Worm (Caenorhabditis elegans) whole organism, young adult: Measurements from ENCODE around the gene F20D12.12.

ENCODE experiments used
- B0019.2 ChIP-seq: fragments of 200-800 bp; sonication (Bioruptor generic); conservative IDR thresholded peaks from 2 replicates; pipeline ENCODE4 v1.3.6; 2022; ENCODE audit warnings: missing genetic modification reagents, missing genetic modification characterization, missing compliant biosample characterization
- B0336.3 ChIP-seq: fragments of 200-800 bp; sonication (Bioruptor generic); IDR thresholded peaks from 2 replicates; pipeline ENCODE4 v1.3.6; 2022; ENCODE audit warnings: missing genetic modification characterization, missing compliant biosample characterization
- D2030.7 ChIP-seq: fragments of 200-800 bp; sonication (Bioruptor generic); IDR thresholded peaks from 2 replicates; pipeline ENCODE4 v1.3.6; 2022; ENCODE audit warnings: missing genetic modification reagents, missing genetic modification characterization, missing compliant biosample characterization
- F57A8.1 ChIP-seq: fragments of 200-800 bp; sonication (Bioruptor generic); optimal IDR thresholded peaks from 2 replicates; lab custom pipeline; 2018; ENCODE audit warnings: mild to moderate bottlenecking, missing genetic modification characterization, moderate library complexity, missing compliant biosample characterization
- F57C9.4 ChIP-seq: sonication (generic microtip); optimal IDR thresholded peaks from 2 replicates; lab custom pipeline; 2017; ENCODE audit warnings: mild to moderate bottlenecking, missing genetic modification characterization, missing compliant biosample characterization
- T07F8.4 ChIP-seq: sonication (generic microtip); optimal IDR thresholded peaks from 2 replicates; lab custom pipeline; 2016; ENCODE audit warnings: mild to moderate bottlenecking, missing genetic modification characterization, moderate library complexity, missing compliant biosample characterization
- T26A5.8 ChIP-seq: sonication (generic microtip); optimal IDR thresholded peaks from 2 replicates; lab custom pipeline; 2016; ENCODE audit warnings: missing genetic modification characterization, missing compliant biosample characterization
- Y53F4B.3 ChIP-seq: fragments of 200-800 bp; sonication (Bioruptor generic); IDR thresholded peaks from 2 replicates; pipeline ENCODE4 v1.3.6; 2022; ENCODE audit warnings: missing genetic modification reagents, missing genetic modification characterization, missing compliant biosample characterization
- Y95B8A.8 ChIP-seq: fragments of 200-800 bp; sonication (Bioruptor generic); IDR thresholded peaks from 2 replicates; pipeline ENCODE4 v1.3.6; 2022; ENCODE audit warnings: missing genetic modification reagents, missing genetic modification characterization, missing compliant biosample characterization
- ZK185.1 ChIP-seq: sonication (generic microtip); optimal IDR thresholded peaks from 2 replicates; lab custom pipeline; 2016; ENCODE audit warnings: mild to moderate bottlenecking, missing genetic modification characterization, missing compliant biosample characterization; ENCODE audit not compliant: poor library complexity, severe bottlenecking
- aptf-2 ChIP-seq: fragments of 200-800 bp; sonication (Bioruptor generic); conservative IDR thresholded peaks from 2 replicates; pipeline ENCODE4 v1.3.6; 2022; ENCODE audit warnings: missing genetic modification reagents, missing genetic modification characterization, missing compliant biosample characterization
- aptf-3 ChIP-seq: fragments of 200-800 bp; sonication (Bioruptor generic); IDR thresholded peaks from 2 replicates; pipeline ENCODE4 v1.3.6; 2022; ENCODE audit warnings: missing genetic modification characterization, missing compliant biosample characterization
- bed-2 ChIP-seq: fragments of 200-800 bp; sonication (Bioruptor generic); IDR thresholded peaks from 2 replicates; pipeline ENCODE4 v1.3.6; 2022; ENCODE audit warnings: missing genetic modification reagents, missing genetic modification characterization, missing compliant biosample characterization
- ccch-3 ChIP-seq: fragments of 200-800 bp; sonication (Bioruptor generic); optimal IDR thresholded peaks from 2 replicates; lab custom pipeline; 2018; ENCODE audit warnings: mild to moderate bottlenecking, missing genetic modification characterization, missing compliant biosample characterization
- cebp-1 ChIP-seq, 2 experiments: fragments of 200-800 bp in 1 of 2; sonication (Bioruptor generic) in 1 of 2; sonication (generic microtip) in 1 of 2; IDR thresholded peaks in 1 of 2; optimal IDR thresholded peaks in 1 of 2; 2 replicates each; pipeline versions ENCODE4 v1.3.6 to Lab custom; 2017 to 2022; ENCODE audit warnings: missing compliant biosample characterization in 2 of 2, missing genetic modification characterization in 2 of 2, mild to moderate bottlenecking in 1 of 2, missing genetic modification reagents in 1 of 2, moderate library complexity in 1 of 2
- cebp-2 ChIP-seq: fragments of 200-800 bp; sonication (Bioruptor generic); IDR thresholded peaks from 2 replicates; pipeline ENCODE4 v1.3.6; 2022; ENCODE audit warnings: missing genetic modification characterization, missing compliant biosample characterization
- ceh-27 ChIP-seq: fragments of 200-800 bp; sonication (Bioruptor generic); optimal IDR thresholded peaks from 2 replicates; lab custom pipeline; 2018; ENCODE audit warnings: mild to moderate bottlenecking, missing genetic modification characterization, moderate library complexity, missing compliant biosample characterization
- ceh-91 ChIP-seq: fragments of 200-800 bp; sonication (Bioruptor generic); IDR thresholded peaks from 2 replicates; pipeline ENCODE4 v1.3.6; 2022; ENCODE audit warnings: missing genetic modification reagents, missing genetic modification characterization, missing compliant biosample characterization
- die-1 ChIP-seq: sonication (generic microtip); optimal IDR thresholded peaks from 2 replicates; lab custom pipeline; 2016; ENCODE audit warnings: missing genotype, mild to moderate bottlenecking, missing genetic modification characterization, missing compliant biosample characterization
- dox-1 ChIP-seq: fragments of 200-800 bp; sonication (Bioruptor generic); IDR thresholded peaks from 2 replicates; pipeline ENCODE4 v1.3.6; 2022; ENCODE audit warnings: missing genetic modification reagents, missing genetic modification characterization, missing compliant biosample characterization
- dpff-1 ChIP-seq: sonication (generic microtip); optimal IDR thresholded peaks from 2 replicates; lab custom pipeline; 2017; ENCODE audit warnings: mild to moderate bottlenecking, missing genetic modification characterization, missing compliant biosample characterization
- dpl-1 ChIP-seq: fragments of 150-350 bp; optimal IDR thresholded peaks from 2 replicates; lab custom pipeline; 2014; ENCODE audit warnings: missing biosample characterization, missing genetic modification reagents, missing genetic modification characterization
- egl-44 ChIP-seq: fragments of 200-800 bp; sonication (Bioruptor generic); IDR thresholded peaks from 2 replicates; pipeline ENCODE4 v1.3.6; 2022; ENCODE audit warnings: missing genetic modification reagents, missing genetic modification characterization, missing compliant biosample characterization
- ekl-4 ChIP-seq: fragments of 200-800 bp; sonication (Bioruptor generic); IDR thresholded peaks from 2 replicates; pipeline ENCODE4 v1.3.6; 2022; ENCODE audit warnings: missing genetic modification reagents, missing genetic modification characterization, missing compliant biosample characterization
- ets-4 ChIP-seq: fragments of 200-800 bp; sonication (Bioruptor generic); optimal IDR thresholded peaks from 2 replicates; lab custom pipeline; 2018; ENCODE audit warnings: mild to moderate bottlenecking, missing genetic modification characterization, missing compliant biosample characterization
- hlh-26 ChIP-seq: fragments of 200-800 bp; sonication (Bioruptor generic); conservative IDR thresholded peaks from 2 replicates; pipeline ENCODE4 v1.3.6; 2022; ENCODE audit warnings: missing genetic modification reagents, missing genetic modification characterization, missing compliant biosample characterization
- hsf-1 ChIP-seq: fragments of 200-800 bp; sonication (Bioruptor generic); IDR thresholded peaks from 2 replicates; pipeline ENCODE4 v1.3.6; 2022; ENCODE audit warnings: missing genetic modification reagents, missing genetic modification characterization, missing compliant biosample characterization
- lag-1 ChIP-seq: fragments of 200-800 bp; sonication (Bioruptor generic); IDR thresholded peaks from 2 replicates; pipeline ENCODE4 v1.3.6; 2022; ENCODE audit warnings: missing genetic modification reagents, missing genetic modification characterization, missing compliant biosample characterization
- let-607 ChIP-seq, 2 experiments: fragments of 200-800 bp in 1 of 2; sonication (Bioruptor generic) in 1 of 2; sonication (generic microtip) in 1 of 2; optimal IDR thresholded peaks; 2 replicates each; lab custom pipeline; 2016 to 2018; ENCODE audit warnings: mild to moderate bottlenecking in 2 of 2, missing compliant biosample characterization in 2 of 2, missing genetic modification characterization in 2 of 2, moderate library complexity in 2 of 2, missing genotype in 1 of 2
- lin-26 ChIP-seq: fragments of 200-800 bp; sonication (Bioruptor generic); IDR thresholded peaks from 2 replicates; pipeline ENCODE4 v1.3.6; 2022; ENCODE audit warnings: missing genetic modification reagents, missing genetic modification characterization, missing compliant biosample characterization
- lir-1 ChIP-seq: fragments of 200-800 bp; sonication (Bioruptor generic); conservative IDR thresholded peaks from 2 replicates; pipeline ENCODE4 v1.3.6; 2022; ENCODE audit warnings: missing genetic modification reagents, missing genetic modification characterization, missing compliant biosample characterization
- madf-3 ChIP-seq: fragments of 200-800 bp; sonication (Bioruptor generic); IDR thresholded peaks from 2 replicates; pipeline ENCODE4 v1.3.6; 2022; ENCODE audit warnings: missing genetic modification reagents, missing genetic modification characterization, missing compliant biosample characterization
- mcd-1 ChIP-seq: fragments of 200-800 bp; sonication (Bioruptor generic); IDR thresholded peaks from 2 replicates; pipeline ENCODE4 v1.3.6; 2022; ENCODE audit warnings: missing genetic modification reagents, missing genetic modification characterization, missing compliant biosample characterization
- mes-4 ChIP-seq: sonication (generic microtip); optimal IDR thresholded peaks from 2 replicates; lab custom pipeline; 2016; ENCODE audit warnings: missing genotype, missing genetic modification characterization, missing compliant biosample characterization
- nhr-120 ChIP-seq: fragments of 200-800 bp; sonication (Bioruptor generic); IDR thresholded peaks from 2 replicates; pipeline ENCODE4 v1.3.6; 2022; ENCODE audit warnings: missing genetic modification characterization, missing compliant biosample characterization
- nhr-90 ChIP-seq: sonication (generic microtip); optimal IDR thresholded peaks from 2 replicates; lab custom pipeline; 2016; ENCODE audit warnings: missing genotype, mild to moderate bottlenecking, missing genetic modification characterization, missing compliant biosample characterization
- rec-8 ChIP-seq, 2 experiments: sonication (generic microtip); optimal IDR thresholded peaks; 2 replicates each; lab custom pipeline; 2016; ENCODE audit warnings: mild to moderate bottlenecking in 2 of 2, missing genetic modification characterization in 2 of 2, missing genetic modification reagents in 2 of 2, missing genotype in 2 of 2, missing biosample characterization in 1 of 2, missing compliant biosample characterization in 1 of 2, moderate library complexity in 1 of 2
- repo-1 ChIP-seq: sonication (generic microtip); optimal IDR thresholded peaks from 2 replicates; lab custom pipeline; 2017; ENCODE audit warnings: mild to moderate bottlenecking, missing genetic modification characterization, missing compliant biosample characterization
- sdz-38 ChIP-seq: sonication (generic microtip); optimal IDR thresholded peaks from 2 replicates; lab custom pipeline; 2016; ENCODE audit warnings: missing genotype, missing genetic modification characterization, missing compliant biosample characterization
- snpc-1.1 ChIP-seq: sonication (generic microtip); optimal IDR thresholded peaks from 2 replicates; lab custom pipeline; 2017; ENCODE audit warnings: missing genetic modification characterization, mild to moderate bottlenecking, missing compliant biosample characterization, antibody characterized with exemption, moderate library complexity, missing genotype, missing genetic modification reagents; ENCODE audit not compliant: insufficient read depth
- snpc-1.3 ChIP-seq: sonication (generic microtip); optimal IDR thresholded peaks from 2 replicates; lab custom pipeline; 2017; ENCODE audit warnings: missing genetic modification characterization, mild to moderate bottlenecking, missing compliant biosample characterization, antibody characterized with exemption, moderate library complexity, missing genotype, missing genetic modification reagents; ENCODE audit not compliant: insufficient read depth
- snpc-4 ChIP-seq, 5 experiments: fragments of 150-350 bp in 1 of 5; sonication (generic microtip) in 4 of 5; optimal IDR thresholded peaks; 2 replicates each; lab custom pipeline; 2014 to 2018; ENCODE audit warnings: missing genetic modification characterization in 5 of 5, missing biosample characterization in 3 of 5, antibody characterized with exemption in 2 of 5, mild to moderate bottlenecking in 2 of 5, missing compliant biosample characterization in 2 of 5, missing genotype in 2 of 5, moderate library complexity in 2 of 5, missing genetic modification reagents in 1 of 5
- somi-1 ChIP-seq: fragments of 200-800 bp; sonication (Bioruptor generic); optimal IDR thresholded peaks from 2 replicates; lab custom pipeline; 2018; ENCODE audit warnings: mild to moderate bottlenecking, missing genetic modification characterization, missing compliant biosample characterization
- unc-130 ChIP-seq: sonication (generic microtip); optimal IDR thresholded peaks from 2 replicates; lab custom pipeline; 2016; ENCODE audit warnings: missing genetic modification reagents, missing genetic modification characterization, missing compliant biosample characterization
- unc-62 ChIP-seq: fragments of 150-350 bp; optimal IDR thresholded peaks from 2 replicates; lab custom pipeline; 2014; ENCODE audit warnings: missing biosample characterization, missing genetic modification reagents, missing genetic modification characterization
- xnd-1 ChIP-seq: sonication (generic microtip); optimal IDR thresholded peaks from 2 replicates; lab custom pipeline; 2016; ENCODE audit warnings: missing genotype, missing genetic modification reagents, missing genetic modification characterization, missing compliant biosample characterization
- ztf-18 ChIP-seq: sonication (generic microtip); optimal IDR thresholded peaks from 2 replicates; lab custom pipeline; 2016; ENCODE audit warnings: missing genotype, mild to moderate bottlenecking, missing genetic modification characterization, missing compliant biosample characterization

The F20D12.12 gene

ce11 chrIV:7958092-7958491, 10.9 kb downstream of the F20D12.12 start (continued):
- TF ChIP-seq die-1 (no peak), xnd-1 (tag; lab: Kevin White, UChicago) (peak; percentile 71), ets-4 (GFP tag; lab: Kevin White, UChicago) (no peak), unc-130 (peak; percentile 77), ceh-27 (GFP tag; lab: Kevin White, UChicago) (no peak), B0019.2 (GFP tag; lab: Robert Waterston, UW) (peak; percentile 73), bed-2 (GFP tag; lab: Robert Waterston, UW) (no peak), T26A5.8 (tag; lab: Kevin White, UChicago) (no peak), ekl-4 (0 out of 2 replicates have a peak, but pooled peaks have one; percentile 13), let-607 (tag; optimal IDR thresholded peaks at IDR 0.05; lab: Kevin White, UChicago) (no peak), ZK185.1 (no peak), nhr-90 (tag; lab: Kevin White, UChicago) (no peak), cebp-2 (no peak), somi-1 (GFP tag; lab: Kevin White, UChicago) (no peak), ztf-18 (tag; lab: Kevin White, UChicago) (no peak), D2030.7 (GFP tag; lab: Robert Waterston, UW) (peak; percentile 81), T07F8.4 (tag; lab: Kevin White, UChicago) (no peak), ceh-91 (GFP tag; lab: Robert Waterston, UW) (peak; percentile 84), aptf-3 (GFP tag; lab: Robert Waterston, UW) (no peak), egl-44 (GFP tag; lab: Robert Waterston, UW) (no peak), madf-3 (GFP tag; lab: Robert Waterston, UW) (peak; percentile 53; the same call in 1 of the 2 replicates), F57A8.1 (no peak), sdz-38 (no peak), unc-62 (GFP tag; lab: Kevin White, UChicago) (no peak), B0336.3 (GFP tag; lab: Robert Waterston, UW) (no peak), snpc-1.3 (tag; lab: Kevin White, UChicago) (peak; percentile 83), ccch-3 (GFP tag; lab: Kevin White, UChicago) (no peak), lag-1 (GFP tag; lab: Robert Waterston, UW) (no peak), nhr-120 (GFP tag; lab: Robert Waterston, UW) (no peak), dpff-1 (no peak), hsf-1 (GFP tag; lab: Robert Waterston, UW) (peak; percentile 97), lin-26 (GFP tag; lab: Robert Waterston, UW) (no peak), mes-4 (tag; lab: Kevin White, UChicago) (no peak), snpc-1.1 (no peak), hlh-26 (GFP tag; lab: Robert Waterston, UW) (no peak), snpc-4 (GFP tag; optimal IDR thresholded peaks at IDR 0.05; lab: Kevin White, UChicago) (peak; percentile 4), snpc-4 (tag; optimal IDR thresholded peaks at IDR 0.05; lab: Kevin White, UChicago) (peak in 2 of 4 experiments; percentile 44 to 49), mcd-1 (GFP tag; lab: Robert Waterston, UW) (no peak), dox-1 (GFP tag; lab: Robert Waterston, UW) (peak; percentile 54), aptf-2 (GFP tag; lab: Robert Waterston, UW) (peak; percentile 91), repo-1 (tag; lab: Kevin White, UChicago) (no peak), Y95B8A.8 (GFP tag; lab: Robert Waterston, UW) (peak; percentile 44; the same call in 1 of the 2 replicates), rec-8 (tag; optimal IDR thresholded peaks at IDR 0.05; lab: Kevin White, UChicago) (no peak), lir-1 (GFP tag; lab: Robert Waterston, UW) (no peak), dpl-1 (GFP tag; lab: Kevin White, UChicago) (peak; percentile 37), cebp-1 (GFP tag; IDR thresholded peaks at IDR 0.05; lab: Robert Waterston, UW) (no peak), cebp-1 (tag; optimal IDR thresholded peaks at IDR 0.05; lab: Kevin White, UChicago) (no peak), F57C9.4 (tag; lab: Kevin White, UChicago) (no peak), Y53F4B.3 (no peak)
